Fruit fly (Drosophila melanogaster) whole organism, prepupa: ENCODE data around the gene CG5860.

Experiments
- Blimp-1 ChIP-seq: fragments of 200-800 bp; sonication (Bioruptor generic); optimal IDR thresholded peaks from 3 replicates; lab custom pipeline; 2017; ENCODE audit warnings: missing biosample characterization, missing genetic modification characterization, mild to moderate bottlenecking, moderate library complexity, missing genetic modification reagents
- CG10669 ChIP-seq: fragments of 200-800 bp; sonication (Bioruptor generic); optimal IDR thresholded peaks from 3 replicates; lab custom pipeline; 2018; ENCODE audit warnings: missing biosample characterization, mild to moderate bottlenecking, missing genetic modification characterization, moderate library complexity
- CG11294 ChIP-seq: fragments of 200-800 bp; sonication (Bioruptor generic); IDR thresholded peaks from 2 replicates; pipeline ENCODE4 v1.3.6; 2022; ENCODE audit warnings: missing biosample characterization, missing genetic modification characterization
- CG15336 ChIP-seq: fragments of 200-800 bp; sonication (Bioruptor generic); IDR thresholded peaks from 2 replicates; pipeline ENCODE4 v1.3.6; 2022; ENCODE audit warnings: missing biosample characterization, missing genetic modification characterization
- CG16779 ChIP-seq: fragments of 200-800 bp; sonication (Bioruptor generic); optimal IDR thresholded peaks from 3 replicates; lab custom pipeline; 2017; ENCODE audit warnings: missing biosample characterization, mild to moderate bottlenecking, missing genetic modification characterization
- CG32006 ChIP-seq: fragments of 200-800 bp; sonication (Bioruptor generic); optimal IDR thresholded peaks from 3 replicates; lab custom pipeline; 2017; ENCODE audit warnings: missing biosample characterization, mild to moderate bottlenecking, missing genetic modification characterization
- CG34406 ChIP-seq: fragments of 200-800 bp; sonication (Bioruptor generic); optimal IDR thresholded peaks from 3 replicates; lab custom pipeline; 2016; ENCODE audit warnings: missing biosample characterization, missing genetic modification characterization
- CG6163 ChIP-seq: fragments of 200-800 bp; sonication (Bioruptor generic); IDR thresholded peaks from 3 replicates; pipeline ENCODE4 v1.3.6; 2022; ENCODE audit warnings: missing biosample characterization, missing genetic modification characterization
- CG6276 ChIP-seq: fragments of 200-800 bp; sonication (Bioruptor generic); optimal IDR thresholded peaks from 2 replicates; lab custom pipeline; 2017; ENCODE audit warnings: missing biosample characterization, mild to moderate bottlenecking, missing genetic modification characterization
- CG8119 ChIP-seq: fragments of 200-800 bp; sonication (Bioruptor generic); IDR thresholded peaks from 3 replicates; pipeline ENCODE4 v1.3.6; 2022; ENCODE audit warnings: missing biosample characterization, missing genetic modification characterization
- CG9139 ChIP-seq: fragments of 200-800 bp; sonication (Bioruptor generic); optimal IDR thresholded peaks from 3 replicates; lab custom pipeline; 2017; ENCODE audit warnings: missing biosample characterization, mild to moderate bottlenecking, missing genetic modification characterization
- Eip78C ChIP-seq: fragments of 200-800 bp; sonication (Bioruptor generic); peaks from one replicate; lab custom pipeline; 2016; ENCODE audit warnings: missing biosample characterization, missing genetic modification characterization
- Ets21C ChIP-seq: fragments of 200-800 bp; sonication (Bioruptor generic); optimal IDR thresholded peaks from 3 replicates; lab custom pipeline; 2016; ENCODE audit warnings: missing biosample characterization, missing genetic modification characterization
- Ets96B ChIP-seq: fragments of 200-800 bp; optimal IDR thresholded peaks from 2 replicates; lab custom pipeline; 2019; ENCODE audit warnings: missing biosample characterization, mild to moderate bottlenecking, missing genetic modification characterization, moderate library complexity
- Hr39 ChIP-seq: fragments of 200-800 bp; sonication (Bioruptor generic); optimal IDR thresholded peaks from 2 replicates; lab custom pipeline; 2016; ENCODE audit warnings: missing biosample characterization, missing genetic modification characterization
- Hr4 ChIP-seq: fragments of 200-800 bp; sonication (Bioruptor generic); optimal IDR thresholded peaks from 3 replicates; lab custom pipeline; 2016; ENCODE audit warnings: missing biosample characterization, missing genetic modification characterization
- Lpt ChIP-seq: fragments of 200-800 bp; sonication (Bioruptor generic); optimal IDR thresholded peaks from 3 replicates; lab custom pipeline; 2016; ENCODE audit warnings: missing biosample characterization, missing genetic modification characterization
- Met ChIP-seq: fragments of 200-800 bp; sonication (Bioruptor generic); optimal IDR thresholded peaks from 3 replicates; lab custom pipeline; 2016; ENCODE audit warnings: missing biosample characterization, missing genetic modification characterization
- Smox ChIP-seq: fragments of 200-800 bp; sonication (Bioruptor generic); optimal IDR thresholded peaks from 3 replicates; lab custom pipeline; 2016; ENCODE audit warnings: missing biosample characterization, missing genetic modification characterization
- Sox102F ChIP-seq: fragments of 200-800 bp; sonication (Bioruptor generic); optimal IDR thresholded peaks from 2 replicates; lab custom pipeline; 2016; ENCODE audit warnings: missing biosample characterization, mild to moderate bottlenecking, missing genetic modification characterization
- Sox14 ChIP-seq: fragments of 200-800 bp; sonication (Bioruptor generic); optimal IDR thresholded peaks from 3 replicates; lab custom pipeline; 2016; ENCODE audit warnings: missing biosample characterization, missing genetic modification characterization
- achi ChIP-seq: fragments of 200-800 bp; sonication (Bioruptor generic); optimal IDR thresholded peaks from 3 replicates; lab custom pipeline; 2016; ENCODE audit warnings: missing biosample characterization, missing genetic modification characterization
- cyc ChIP-seq: fragments of 200-800 bp; sonication (Bioruptor generic); optimal IDR thresholded peaks from 3 replicates; lab custom pipeline; 2016; ENCODE audit warnings: missing biosample characterization, missing genetic modification characterization
- dsx ChIP-seq: fragments of 200-800 bp; optimal IDR thresholded peaks from 3 replicates; lab custom pipeline; 2019; ENCODE audit warnings: missing biosample characterization, mild to moderate bottlenecking, missing genetic modification characterization, moderate library complexity; ENCODE audit not compliant: poor library complexity, severe bottlenecking
- eg ChIP-seq: fragments of 200-800 bp; sonication (Bioruptor generic); IDR thresholded peaks from 3 replicates; pipeline ENCODE4 v1.3.6; 2022; ENCODE audit warnings: missing biosample characterization, missing genetic modification characterization
- esn ChIP-seq: fragments of 200-800 bp; sonication (Bioruptor generic); optimal IDR thresholded peaks from 2 replicates; lab custom pipeline; 2016; ENCODE audit warnings: missing biosample characterization, mild to moderate bottlenecking, missing genetic modification characterization, moderate library complexity
- fd59A ChIP-seq: fragments of 200-800 bp; sonication (Bioruptor generic); optimal IDR thresholded peaks from 2 replicates; lab custom pipeline; 2017; ENCODE audit warnings: missing biosample characterization, mild to moderate bottlenecking, missing genetic modification characterization, missing genetic modification reagents
- fkh ChIP-seq: fragments of 200-800 bp; sonication (Bioruptor generic); optimal IDR thresholded peaks from 3 replicates; lab custom pipeline; 2017; ENCODE audit warnings: missing biosample characterization, mild to moderate bottlenecking, missing genetic modification characterization, moderate library complexity
- lz ChIP-seq: fragments of 200-800 bp; sonication (Bioruptor generic); optimal IDR thresholded peaks from 3 replicates; lab custom pipeline; 2016; ENCODE audit warnings: missing biosample characterization, missing genetic modification characterization
- ss ChIP-seq, 2 experiments: fragments of 200-800 bp; sonication (Bioruptor generic); optimal IDR thresholded peaks; 2 replicates in 1 of 2; 3 replicates in 1 of 2; lab custom pipeline; 2017 to 2018; ENCODE audit warnings: mild to moderate bottlenecking in 2 of 2, missing biosample characterization in 2 of 2, missing genetic modification characterization in 2 of 2, moderate library complexity in 1 of 2
- svp ChIP-seq: fragments of 200-800 bp; sonication (Bioruptor generic); peaks from one replicate; lab custom pipeline; 2016; ENCODE audit warnings: missing biosample characterization, missing genetic modification characterization

CG5860 gene

DNA sequence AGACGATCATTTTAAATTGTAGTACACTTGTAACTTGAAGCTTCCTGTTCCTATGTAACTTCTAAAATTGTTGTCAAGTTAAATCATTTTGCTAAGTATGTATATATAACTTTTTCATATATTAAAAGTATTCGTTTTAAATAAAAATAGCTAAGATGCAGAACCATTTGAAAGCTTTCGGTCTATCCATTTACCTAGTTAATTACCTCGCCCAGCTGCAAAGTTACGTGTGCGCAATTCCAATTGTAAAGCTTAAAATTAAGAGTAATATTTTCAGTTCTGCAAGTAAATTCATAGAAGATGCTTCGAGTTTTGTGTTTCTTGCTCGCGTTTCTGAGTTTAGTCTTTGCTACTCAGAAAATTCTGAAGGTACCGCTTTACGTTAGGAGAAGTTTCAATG lies at the start of gene CG5860:
CG5860 (plus strand) TSS at position 301 of the 400 bp plus-strand sequence.
- TF ChIP-seq CG9139 (GFP tag; lab: Kevin White, UChicago): no peak
- no peak for TF ChIP-seq cyc (GFP tag; lab: Kevin White, UChicago)

DNA sequence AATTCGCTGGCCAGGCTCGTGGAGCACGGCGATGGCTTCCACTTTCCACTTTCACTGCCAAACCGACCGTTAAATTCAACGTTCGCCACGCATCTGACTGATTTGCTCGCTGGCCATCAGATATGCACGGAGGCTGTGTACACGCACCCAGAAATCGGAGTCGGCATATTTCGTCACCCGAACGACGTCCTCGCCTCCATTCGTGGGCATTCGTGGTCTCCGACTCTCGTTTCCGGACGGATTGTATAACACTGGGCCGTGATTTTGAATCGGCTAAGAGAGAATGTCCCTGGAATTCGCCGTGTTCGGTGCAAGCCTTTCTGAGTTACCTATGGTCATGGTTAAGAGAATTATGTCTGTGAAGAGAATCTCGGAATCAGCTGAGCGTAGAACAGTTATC lies 43.4 kb upstream of the CG5860 start, which contains the start of gene beat-IIa:
beat-IIa (minus strand) TSS at position 97 of the 400 bp plus-strand sequence.
- TF ChIP-seq Ets21C (GFP tag; lab: Kevin White, UChicago) (no peak), svp (GFP tag; lab: Kevin White, UChicago) (no peak), achi (no peak), lz (GFP tag; lab: Kevin White, UChicago) (no peak)

DNA sequence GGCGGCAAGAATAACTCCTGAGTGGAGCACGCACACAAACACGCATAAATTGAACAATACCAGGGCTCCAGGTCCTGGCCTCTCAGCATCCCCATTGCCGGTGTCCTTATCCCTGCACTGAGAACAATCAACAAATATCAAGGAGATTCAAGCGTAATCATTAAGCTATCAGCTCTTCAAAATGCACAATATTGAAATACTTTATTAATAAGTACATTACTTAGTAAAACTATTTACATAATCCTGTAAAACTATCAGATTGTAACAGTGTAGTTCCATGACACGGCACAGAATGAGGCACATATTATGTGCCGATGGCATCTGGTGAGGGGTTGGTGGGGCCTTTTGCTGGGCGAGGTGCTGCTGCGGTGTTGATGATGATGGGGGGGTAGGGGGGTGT lies 38.3 kb upstream of the CG5860 start:
- no peak for TF ChIP-seq Hr39 (GFP tag; lab: Kevin White, UChicago)
- TF ChIP-seq Sox14 (GFP tag; lab: Kevin White, UChicago): no peak
- no peak for TF ChIP-seq Eip78C (GFP tag; lab: Kevin White, UChicago)
- no peak for TF ChIP-seq esn (GFP tag; lab: Kevin White, UChicago)
- peak; percentile 38 for TF ChIP-seq CG32006 (GFP tag; lab: Kevin White, UChicago)
- no peak for TF ChIP-seq CG16779 (tag; lab: Kevin White, UChicago)
- TF ChIP-seq CG34406 (GFP tag; lab: Kevin White, UChicago): no peak
- peak; percentile 16; the same call in 1 of the 2 replicates for TF ChIP-seq CG11294 (GFP tag; lab: Robert Waterston, UW)
- peak; percentile 53; the same call in 1 of the 3 replicates for TF ChIP-seq CG8119 (GFP tag; lab: Robert Waterston, UW)
- no peak for TF ChIP-seq ss (GFP tag; optimal IDR thresholded peaks at IDR 0.05; lab: Kevin White, UChicago)
- no peak for TF ChIP-seq fkh (GFP tag; lab: Kevin White, UChicago)
- TF ChIP-seq CG15336 (GFP tag; lab: Robert Waterston, UW): peak; percentile 35; the same call in 1 of the 2 replicates
- TF ChIP-seq eg (GFP tag; lab: Robert Waterston, UW): peak; percentile 55; the same call in 2 of the 3 replicates
- TF ChIP-seq CG10669 (GFP tag; lab: Kevin White, UChicago): peak; percentile 4
- TF ChIP-seq fd59A (GFP tag; lab: Kevin White, UChicago): no peak
- peak; percentile 12 for TF ChIP-seq CG6276
- TF ChIP-seq Lpt (GFP tag; lab: Kevin White, UChicago): no peak
- TF ChIP-seq Ets96B (tag; lab: Kevin White, UChicago): peak; percentile 23
- 0 out of 3 replicates have a peak, but pooled peaks have one; percentile 36 for TF ChIP-seq CG6163 (GFP tag; lab: Robert Waterston, UW)
- TF ChIP-seq svp (GFP tag; lab: Kevin White, UChicago): no peak

DNA sequence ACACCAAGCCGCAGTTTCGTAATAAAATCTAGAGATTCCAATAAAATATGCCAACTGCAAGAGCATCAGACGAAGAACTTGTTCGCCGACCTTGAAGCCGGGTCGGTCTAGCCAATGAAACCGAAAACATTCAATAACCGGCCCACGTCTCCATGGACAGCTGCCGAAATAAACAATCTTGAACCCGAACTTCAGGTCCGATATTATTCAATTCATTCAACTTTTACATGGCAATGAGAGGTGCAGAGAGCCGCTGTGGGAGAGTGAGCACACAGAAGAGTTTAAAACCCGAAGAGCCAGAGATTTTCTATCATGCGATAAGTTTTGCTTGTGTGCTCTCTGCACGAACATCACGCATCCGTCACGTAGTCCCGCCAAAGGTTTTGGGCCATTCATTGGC lies 31.9 kb upstream of the CG5860 start:
- TF ChIP-seq CG6163 (GFP tag; lab: Robert Waterston, UW) (no peak), achi (no peak), dsx (GFP tag; lab: Kevin White, UChicago) (no peak), fd59A (GFP tag; lab: Kevin White, UChicago) (no peak), Hr4 (GFP tag; lab: Kevin White, UChicago) (no peak), Hr39 (GFP tag; lab: Kevin White, UChicago) (no peak), Blimp-1 (GFP tag; lab: Kevin White, UChicago) (peak; percentile 9), Smox (GFP tag; lab: Kevin White, UChicago) (no peak)

DNA sequence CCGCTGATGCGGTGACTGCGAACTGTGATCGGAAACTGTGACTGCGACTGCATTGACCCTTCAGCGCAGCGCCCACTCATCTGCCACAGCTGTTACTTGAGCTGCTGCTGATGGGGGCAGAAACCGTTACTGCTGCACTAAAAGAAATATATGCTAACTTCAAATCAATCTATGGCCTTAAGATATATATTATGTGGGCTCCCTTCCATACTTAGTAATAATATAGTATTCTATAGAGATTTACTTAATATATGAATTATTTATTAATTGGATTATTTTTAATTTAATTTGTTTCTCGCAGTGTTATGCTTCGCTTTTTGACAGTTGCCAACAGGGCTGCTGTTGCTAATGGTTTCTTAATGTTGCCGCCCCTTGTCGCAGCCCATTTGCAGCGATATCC lies 30.4 kb upstream of the CG5860 start:
- TF ChIP-seq eg (GFP tag; lab: Robert Waterston, UW): 0 out of 3 replicates have a peak, but pooled peaks have one; percentile 22
- TF ChIP-seq Sox14 (GFP tag; lab: Kevin White, UChicago): no peak
- peak; percentile 58 for TF ChIP-seq svp (GFP tag; lab: Kevin White, UChicago)
- TF ChIP-seq, all 60 proteins: peak for 2

DNA sequence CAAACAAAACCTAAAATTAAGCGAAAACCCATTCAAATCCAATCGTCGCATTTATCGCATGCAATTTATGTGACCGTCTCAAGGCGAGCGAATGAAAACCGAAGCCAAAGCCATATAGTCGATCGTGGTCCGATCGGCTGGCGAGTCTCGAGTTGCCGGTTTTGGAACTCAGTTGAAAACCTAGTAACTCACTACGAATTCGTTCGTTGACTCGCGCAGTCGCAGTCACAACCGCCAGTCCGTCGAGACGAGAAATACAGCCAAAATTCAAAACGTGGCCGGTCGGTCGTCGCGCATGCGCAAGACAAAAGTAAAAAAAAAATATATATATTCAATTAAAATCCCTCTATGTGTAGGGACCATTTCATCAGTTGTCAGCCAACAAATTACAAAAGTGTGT lies 29.7 kb upstream of the CG5860 start, which contains the start of gene lute:
lute (plus strand) TSS at position 203 of the 400 bp plus-strand sequence.
- TF ChIP-seq dsx (GFP tag; lab: Kevin White, UChicago) (no peak), CG34406 (GFP tag; lab: Kevin White, UChicago) (no peak), fkh (GFP tag; lab: Kevin White, UChicago) (no peak), Sox102F (GFP tag; lab: Kevin White, UChicago) (peak; percentile 4), CG6163 (GFP tag; lab: Robert Waterston, UW) (0 out of 3 replicates have a peak, but pooled peaks have one; percentile 24), Met (GFP tag; lab: Kevin White, UChicago) (no peak), Eip78C (GFP tag; lab: Kevin White, UChicago) (peak; percentile 59)
